Worm (Caenorhabditis elegans): ENCODE measurements around the gene T05A7.3.

The T05A7.3 gene

ce11 chrII:4696055-4696454, 20.5 kb downstream of the T05A7.3 start:
- TF ChIP-seq unc-62 (GFP tag; optimal IDR thresholded peaks at IDR 0.05) (no peak), elt-1 (tag; optimal IDR thresholded peaks at IDR 0.05) (no peak), nhr-11 (tag; optimal IDR thresholded peaks at IDR 0.05) (no peak), lin-13 (GFP tag; optimal IDR thresholded peaks at IDR 0.05) (no peak), nhr-237 (tag; optimal IDR thresholded peaks at IDR 0.05) (no peak), nhr-12 (tag; optimal IDR thresholded peaks at IDR 0.05) (no peak), crh-2 (tag; optimal IDR thresholded peaks at IDR 0.05) (peak; percentile 1), ceh-16 (tag; optimal IDR thresholded peaks at IDR 0.05) (no peak)

- TF ChIP-seq mdl-1 (tag; optimal IDR thresholded peaks at IDR 0.05) (no peak), sem-4 (tag; optimal IDR thresholded peaks at IDR 0.05) (peak; percentile 4), lin-11 (tag; optimal IDR thresholded peaks at IDR 0.05) (peak; percentile 53), ztf-11 (tag; optimal IDR thresholded peaks at IDR 0.05) (no peak), unc-55 (GFP tag; optimal IDR thresholded peaks at IDR 0.05) (peak; percentile 95), elt-3 (tag; optimal IDR thresholded peaks at IDR 0.05) (no peak), unc-62 (GFP tag; optimal IDR thresholded peaks at IDR 0.05) (no peak), sma-3 (GFP tag; optimal IDR thresholded peaks at IDR 0.05) (peak; percentile 56), egl-27 (tag; optimal IDR thresholded peaks at IDR 0.05) (peak; percentile 33), nhr-21 (tag; optimal IDR thresholded peaks at IDR 0.05) (peak; percentile 70), C34F6.9 (tag; optimal IDR thresholded peaks at IDR 0.05) (peak; percentile 85), mab-5 (tag; optimal IDR thresholded peaks at IDR 0.05) (peak; percentile 55), nhr-11 (tag; optimal IDR thresholded peaks at IDR 0.05) (no peak), crh-2 (tag; optimal IDR thresholded peaks at IDR 0.05) (peak; percentile 84), snpc-4 (tag; optimal IDR thresholded peaks at IDR 0.05) (peak; percentile 47), ztf-1 (GFP tag; conservative IDR thresholded peaks at IDR 0.05) (no peak), gmeb-1 (tag; optimal IDR thresholded peaks at IDR 0.05) (peak; percentile 91), R02D3.7 (tag; optimal IDR thresholded peaks at IDR 0.05) (peak; percentile 20), ama-1 (optimal IDR thresholded peaks at IDR 0.05) (no peak), sma-9 (GFP tag; optimal IDR thresholded peaks at IDR 0.05) (peak; percentile 71), sma-9 (tag; optimal IDR thresholded peaks at IDR 0.05) (no peak), nhr-77 (tag; optimal IDR thresholded peaks at IDR 0.05) (no peak), zag-1 (tag; optimal IDR thresholded peaks at IDR 0.05) (no peak), nhr-25 (tag; optimal IDR thresholded peaks at IDR 0.05) (peak; percentile 67), mbf-1 (tag; optimal IDR thresholded peaks at IDR 0.05) (no peak), F13H6.1 (tag; optimal IDR thresholded peaks at IDR 0.05) (peak; percentile 25), nhr-23 (tag; optimal IDR thresholded peaks at IDR 0.05) (no peak), elt-1 (tag; optimal IDR thresholded peaks at IDR 0.05) (no peak), Y55F3AM.14 (GFP tag; optimal IDR thresholded peaks at IDR 0.05) (no peak), nhr-10 (tag; optimal IDR thresholded peaks at IDR 0.05) (no peak), fos-1 (tag; optimal IDR thresholded peaks at IDR 0.05) (peak; percentile 43), dmd-4 (tag; optimal IDR thresholded peaks at IDR 0.05) (no peak), ZK546.5 (tag; optimal IDR thresholded peaks at IDR 0.05) (peak; percentile 48), ceh-82 (tag; optimal IDR thresholded peaks at IDR 0.05) (no peak), peb-1 (tag; optimal IDR thresholded peaks at IDR 0.05) (no peak), ceh-16 (tag; optimal IDR thresholded peaks at IDR 0.05) (no peak), skn-1 (tag; optimal IDR thresholded peaks at IDR 0.05) (peak; percentile 98), nhr-12 (tag; optimal IDR thresholded peaks at IDR 0.05) (no peak), alr-1 (tag; optimal IDR thresholded peaks at IDR 0.05) (no peak), unc-39 (tag; optimal IDR thresholded peaks at IDR 0.05) (no peak), nhr-6 (tag; optimal IDR thresholded peaks at IDR 0.05) (no peak), nhr-129 (tag; optimal IDR thresholded peaks at IDR 0.05) (peak; percentile 81), lin-39 (tag; optimal IDR thresholded peaks at IDR 0.05) (no peak), nhr-237 (tag; optimal IDR thresholded peaks at IDR 0.05) (no peak), aly-2 (tag; optimal IDR thresholded peaks at IDR 0.05) (no peak), lin-13 (GFP tag; optimal IDR thresholded peaks at IDR 0.05) (peak; percentile 79), ztf-4 (tag; optimal IDR thresholded peaks at IDR 0.05) (no peak), lsy-2 (tag; optimal IDR thresholded peaks at IDR 0.05) (peak; percentile 98 to 99), blmp-1 (tag; optimal IDR thresholded peaks at IDR 0.05; ENCODE audit: insufficient read depth) (peak; percentile 38)
Observed at ce11 chrII:4698266-4698771, 22.7 kb downstream of the T05A7.3 start, which contains the start of the genes rpn-5 and scc-1. rpn-5 (minus strand) TSS chrII:4698427. scc-1 (plus strand) TSS chrII:4698721.
